Worm (Caenorhabditis elegans) whole organism, midembryonic: ENCODE data around the gene sta-1.
"Not testable (repeated sequence)": the region's sequence is repeated elsewhere in the genome, so short reads cannot be mapped to it uniquely, and the experiment has no call there.

ENCODE experiments used
- T22C8.4 ChIP-seq: fragments of 200-800 bp; sonication (Bioruptor generic); IDR thresholded peaks from 2 replicates; pipeline ENCODE4 v1.3.6; 2022; ENCODE audit warnings: missing genetic modification characterization, missing compliant biosample characterization
- cog-1 ChIP-seq: sonication (generic microtip); optimal IDR thresholded peaks from 2 replicates; lab custom pipeline; 2016; ENCODE audit warnings: missing genetic modification characterization, missing compliant biosample characterization
- flt-1 ChIP-seq: fragments of 200-800 bp; sonication (Bioruptor generic); IDR thresholded peaks from 2 replicates; pipeline ENCODE4 v1.3.6; 2022; ENCODE audit warnings: missing genetic modification characterization, missing compliant biosample characterization
- klf-2 ChIP-seq: fragments of 200-800 bp; sonication (Bioruptor generic); conservative IDR thresholded peaks from 2 replicates; pipeline ENCODE4 v1.3.6; 2022; ENCODE audit warnings: missing genetic modification reagents, missing genetic modification characterization, missing compliant biosample characterization
- med-1 ChIP-seq: sonication (generic microtip); optimal IDR thresholded peaks from 2 replicates; lab custom pipeline; 2017; ENCODE audit warnings: missing genetic modification characterization, mild to moderate bottlenecking, missing compliant biosample characterization, antibody characterized with exemption, missing genetic modification reagents; ENCODE audit not compliant: insufficient read depth
- ref-1 ChIP-seq: fragments of 200-800 bp; sonication (Bioruptor generic); conservative IDR thresholded peaks from 2 replicates; pipeline ENCODE4 v1.3.6; 2022; ENCODE audit warnings: missing genetic modification reagents, missing genetic modification characterization, missing compliant biosample characterization
- tab-1 ChIP-seq: fragments of 200-800 bp; sonication (Bioruptor generic); IDR thresholded peaks from 2 replicates; pipeline ENCODE4 v1.3.6; 2022; ENCODE audit warnings: missing genetic modification characterization, missing compliant biosample characterization
- ztf-23 ChIP-seq: fragments of 200-800 bp; sonication (Bioruptor generic); IDR thresholded peaks from 2 replicates; pipeline ENCODE4 v1.3.6; 2022; ENCODE audit warnings: missing genetic modification reagents, missing genetic modification characterization, missing compliant biosample characterization
- ztf-29 ChIP-seq: fragments of 200-800 bp; sonication (Bioruptor generic); IDR thresholded peaks from 2 replicates; pipeline ENCODE4 v1.3.6; 2022; ENCODE audit warnings: missing genetic modification reagents, missing genetic modification characterization, missing compliant biosample characterization

sta-1 gene

ce11 chrIV:16646192-16646544 is 18.0 kb upstream of the sta-1 start, which contains the start of gene Y51H4A.13:
Y51H4A.13 (minus strand) TSS chrIV:16646373.
- TF ChIP-seq med-1; flt-1 (GFP tag; lab: Robert Waterston, UW); ztf-23 (GFP tag; lab: Robert Waterston, UW): not testable (repeated sequence)

ce11 chrIV:16651004-16651403 is 13.1 kb upstream of the sta-1 start:
- 0 out of 2 replicates have a peak, but pooled peaks have one; percentile 12 for TF ChIP-seq flt-1 (GFP tag; lab: Robert Waterston, UW)

- 0 out of 2 replicates have a peak, but pooled peaks have one; percentile 23 for TF ChIP-seq T22C8.4
Measured at ce11 chrIV:16655783-16656182, 8.3 kb upstream of the sta-1 start, which contains the start of gene set-26. set-26 (minus strand) TSS chrIV:16655883.

- TF ChIP-seq cog-1 (tag; lab: Kevin White, UChicago) (peak; percentile 50), ztf-23 (GFP tag; lab: Robert Waterston, UW) (0 out of 2 replicates have a peak, but pooled peaks have one; percentile 15), klf-2 (GFP tag; lab: Robert Waterston, UW) (no peak), T22C8.4 (0 out of 2 replicates have a peak, but pooled peaks have one; percentile 38)
Measured at ce11 chrIV:16656232-16656631, 7.9 kb upstream of the sta-1 start, which contains the start of gene tsr-2. tsr-2 (plus strand) TSS chrIV:16656613.

ce11 chrIV:16657488-16657982 is 6.6 kb upstream of the sta-1 start:
- TF ChIP-seq ref-1 (GFP tag; lab: Robert Waterston, UW) (no peak), med-1 (no peak), flt-1 (GFP tag; lab: Robert Waterston, UW) (no peak), T22C8.4 (no peak), ztf-29 (no peak), klf-2 (GFP tag; lab: Robert Waterston, UW) (no peak), tab-1 (GFP tag; lab: Robert Waterston, UW) (no peak), cog-1 (tag; lab: Kevin White, UChicago) (no peak), ztf-23 (GFP tag; lab: Robert Waterston, UW) (no peak)

ce11 chrIV:16658731-16659130 is 5.4 kb upstream of the sta-1 start:
- TF ChIP-seq cog-1 (tag; lab: Kevin White, UChicago) = no peak
- TF ChIP-seq flt-1 (GFP tag; lab: Robert Waterston, UW) = no peak
- TF ChIP-seq ztf-23 (GFP tag; lab: Robert Waterston, UW) = no peak
- no peak for TF ChIP-seq klf-2 (GFP tag; lab: Robert Waterston, UW)
- TF ChIP-seq ref-1 (GFP tag; lab: Robert Waterston, UW) = no peak
- no peak for TF ChIP-seq med-1
- TF ChIP-seq tab-1 (GFP tag; lab: Robert Waterston, UW) = no peak
- TF ChIP-seq T22C8.4 = no peak
- TF ChIP-seq ztf-29 = no peak

- no peak for TF ChIP-seq ref-1 (GFP tag; lab: Robert Waterston, UW)
Measured at ce11 chrIV:16659475-16659874, 4.6 kb upstream of the sta-1 start.

- no peak for TF ChIP-seq ref-1 (GFP tag; lab: Robert Waterston, UW)
- no peak for TF ChIP-seq ztf-29
- no peak for TF ChIP-seq T22C8.4
- TF ChIP-seq ztf-23 (GFP tag; lab: Robert Waterston, UW) = no peak
- TF ChIP-seq med-1 = no peak
- no peak for TF ChIP-seq klf-2 (GFP tag; lab: Robert Waterston, UW)
- TF ChIP-seq flt-1 (GFP tag; lab: Robert Waterston, UW) = no peak
- no peak for TF ChIP-seq tab-1 (GFP tag; lab: Robert Waterston, UW)
- no peak for TF ChIP-seq cog-1 (tag; lab: Kevin White, UChicago)
Measured at ce11 chrIV:16663591-16663990, 529 bp upstream of the sta-1 start.

- TF ChIP-seq ztf-23 (GFP tag; lab: Robert Waterston, UW) (0 out of 2 replicates have a peak, but pooled peaks have one; percentile 9), flt-1 (GFP tag; lab: Robert Waterston, UW) (0 out of 2 replicates have a peak, but pooled peaks have one; percentile 39)
Measured at ce11 chrIV:16670743-16671142, 6.6 kb downstream of the sta-1 start.

ce11 chrIV:16681812-16682211 is 17.7 kb downstream of the sta-1 start:
- peak; percentile 64; the same call in 1 of the 2 replicates for TF ChIP-seq tab-1 (GFP tag; lab: Robert Waterston, UW)
- 0 out of 2 replicates have a peak, but pooled peaks have one; percentile 13 for TF ChIP-seq ref-1 (GFP tag; lab: Robert Waterston, UW)

- TF ChIP-seq ref-1 (GFP tag; lab: Robert Waterston, UW) (peak; percentile 55; the same call in 1 of the 2 replicates), ztf-29 (peak; percentile 59; the same call in 1 of the 2 replicates), med-1 (no peak), T22C8.4 (no peak), flt-1 (GFP tag; lab: Robert Waterston, UW) (peak; percentile 79), klf-2 (GFP tag; lab: Robert Waterston, UW) (0 out of 2 replicates have a peak, but pooled peaks have one; percentile 37), tab-1 (GFP tag; lab: Robert Waterston, UW) (peak; percentile 82), cog-1 (tag; lab: Kevin White, UChicago) (no peak), ztf-23 (GFP tag; lab: Robert Waterston, UW) (peak; percentile 74)
Measured at ce11 chrIV:16684224-16684623, 20.1 kb downstream of the sta-1 start.
